Worm (Caenorhabditis elegans): ENCODE data around the gene rrp-8.

The rrp-8 gene

ce11 chrIV:378367-378766 is 18.0 kb upstream of the rrp-8 start:
- TF ChIP-seq efl-1 (optimal IDR thresholded peaks at IDR 0.05) (no peak), efl-1 (GFP tag; optimal IDR thresholded peaks at IDR 0.05 in 1 of 2) (peak in 1 of 2 experiments; percentile 53), skn-1 (tag; optimal IDR thresholded peaks at IDR 0.05) (no peak)

ce11 chrIV:378838-379237 is 17.5 kb upstream of the rrp-8 start:
- TF ChIP-seq nhr-47 (tag; optimal IDR thresholded peaks at IDR 0.05) (no peak), unc-30 (tag; optimal IDR thresholded peaks at IDR 0.05) (no peak), unc-98 (GFP tag; IDR thresholded peaks at IDR 0.05) (no peak), nhr-71 (tag; optimal IDR thresholded peaks at IDR 0.05) (peak; percentile 34), swsn-7 (tag; optimal IDR thresholded peaks at IDR 0.05) (no peak), nhr-84 (tag; optimal IDR thresholded peaks at IDR 0.05) (no peak), nhr-19 (GFP tag; conservative IDR thresholded peaks at IDR 0.05) (no peak), lin-15B (tag; optimal IDR thresholded peaks at IDR 0.05) (no peak), ceh-8 (GFP tag; optimal IDR thresholded peaks at IDR 0.05) (no peak), fkh-8 (tag; optimal IDR thresholded peaks at IDR 0.05) (no peak), nhr-90 (tag; optimal IDR thresholded peaks at IDR 0.05; ENCODE audit: poor library complexity) (no peak), lsy-2 (tag; optimal IDR thresholded peaks at IDR 0.05) (peak in 1 of 2 experiments; percentile 39), nhr-237 (tag; optimal IDR thresholded peaks at IDR 0.05) (no peak), sptf-1 (tag; optimal IDR thresholded peaks at IDR 0.05) (no peak), fos-1 (tag; optimal IDR thresholded peaks at IDR 0.05) (no peak), lin-14 (GFP tag; optimal IDR thresholded peaks at IDR 0.05) (no peak), ama-1 (optimal IDR thresholded peaks at IDR 0.05) (no peak), C04F5.9 (tag; optimal IDR thresholded peaks at IDR 0.05) (no peak), unc-130 (tag; optimal IDR thresholded peaks at IDR 0.05) (peak; percentile 12), tlp-1 (tag; optimal IDR thresholded peaks at IDR 0.05) (no peak), F16B12.6 (tag; optimal IDR thresholded peaks at IDR 0.05) (no peak), hlh-17 (GFP tag; optimal IDR thresholded peaks at IDR 0.05; ENCODE audit: borderline replicate concordance) (no peak), nhr-76 (tag; optimal IDR thresholded peaks at IDR 0.05) (no peak), fkh-4 (tag; optimal IDR thresholded peaks at IDR 0.05; ENCODE audit: borderline replicate concordance) (no peak), rnt-1 (tag; optimal IDR thresholded peaks at IDR 0.05) (peak; percentile 39), vab-15 (tag; optimal IDR thresholded peaks at IDR 0.05) (no peak), snu-23 (GFP tag; optimal IDR thresholded peaks at IDR 0.05) (peak; percentile 24), egl-27 (tag; optimal IDR thresholded peaks at IDR 0.05) (no peak), jun-1 (tag; optimal IDR thresholded peaks at IDR 0.05) (no peak)

- peak in 1 of 3 experiments; percentile 37 for TF ChIP-seq dpl-1 (GFP tag; optimal IDR thresholded peaks at IDR 0.05)
- TF ChIP-seq alr-1 (tag; optimal IDR thresholded peaks at IDR 0.05; ENCODE audit: borderline replicate concordance): no peak
- TF ChIP-seq efl-1 (optimal IDR thresholded peaks at IDR 0.05): peak; percentile 12 to 53
- peak in 1 of 2 experiments; percentile 54 for TF ChIP-seq efl-1 (GFP tag; optimal IDR thresholded peaks at IDR 0.05 in 1 of 2)
These were observed 16.7 kb upstream of the rrp-8 start for ce11 chrIV:379605-380004.

ce11 chrIV:383135-383731 is 13.1 kb upstream of the rrp-8 start, which contains the start of gene spl-1:
spl-1 (minus strand) TSS chrIV:383185.
- no peak for TF ChIP-seq nhr-90 (tag; optimal IDR thresholded peaks at IDR 0.05; ENCODE audit: poor library complexity)
- peak in 1 of 2 experiments; percentile 22 for TF ChIP-seq lin-35 (GFP tag; optimal IDR thresholded peaks at IDR 0.05)
- TF ChIP-seq elt-2 (tag; optimal IDR thresholded peaks at IDR 0.05): peak; percentile 40

Measured in whole organism, L1 larva.